Fruit fly (Drosophila melanogaster) whole organism, embryonic: ENCODE data around the gene CG7386.

Source experiments
- CG10209 ChIP-seq: fragments of 200-800 bp; sonication (Bioruptor generic); optimal IDR thresholded peaks from 3 replicates; lab custom pipeline; 2017; ENCODE audit warnings: missing biosample characterization, mild to moderate bottlenecking, missing genetic modification characterization, missing genetic modification reagents
- CG1024 ChIP-seq: fragments of 200-800 bp; sonication (Bioruptor generic); IDR thresholded peaks from 2 replicates; pipeline ENCODE4 v1.3.6; 2022; ENCODE audit warnings: missing biosample characterization, missing genetic modification characterization
- CG11695 ChIP-seq: fragments of 200-800 bp; sonication (Bioruptor generic); IDR thresholded peaks from 3 replicates; pipeline ENCODE4 v1.3.6; 2022; ENCODE audit warnings: missing biosample characterization, missing genetic modification characterization
- CG12071 ChIP-seq: fragments of 200-800 bp; sonication (Bioruptor generic); optimal IDR thresholded peaks from 3 replicates; lab custom pipeline; 2018; ENCODE audit warnings: missing biosample characterization, mild to moderate bottlenecking, missing genetic modification characterization
- CG12391 ChIP-seq: fragments of 200-800 bp; sonication (Bioruptor generic); optimal IDR thresholded peaks from 3 replicates; lab custom pipeline; 2018; ENCODE audit warnings: missing biosample characterization, mild to moderate bottlenecking, missing genetic modification characterization, moderate library complexity
- CG12769 ChIP-seq: fragments of 200-800 bp; sonication (Bioruptor generic); optimal IDR thresholded peaks from 2 replicates; lab custom pipeline; 2019; ENCODE audit warnings: missing biosample characterization, mild to moderate bottlenecking, missing genetic modification characterization, moderate library complexity
- CG13123 ChIP-seq: fragments of 200-800 bp; sonication (Bioruptor generic); optimal IDR thresholded peaks from 2 replicates; lab custom pipeline; 2016; ENCODE audit warnings: missing biosample characterization, missing genetic modification characterization
- CG14441 ChIP-seq: fragments of 200-800 bp; sonication (Bioruptor generic); IDR thresholded peaks from 2 replicates; pipeline ENCODE4 v1.3.6; 2022; ENCODE audit warnings: missing biosample characterization, missing genetic modification characterization
- CG14965 ChIP-seq: fragments of 200-800 bp; sonication (Bioruptor generic); optimal IDR thresholded peaks from 2 replicates; lab custom pipeline; 2016; ENCODE audit warnings: missing biosample characterization, missing genetic modification characterization, borderline replicate concordance
- CG16779 ChIP-seq: fragments of 200-800 bp; sonication (Bioruptor generic); IDR thresholded peaks from 2 replicates; pipeline ENCODE4 v1.3.6; 2022; ENCODE audit warnings: missing biosample characterization, missing genetic modification characterization
- CG2199 ChIP-seq: fragments of 200-800 bp; sonication (Bioruptor generic); IDR thresholded peaks from 3 replicates; pipeline ENCODE4 v1.3.6; 2022; ENCODE audit warnings: missing biosample characterization, missing genetic modification characterization
- CG2712 ChIP-seq: fragments of 200-800 bp; optimal IDR thresholded peaks from 3 replicates; lab custom pipeline; 2019; ENCODE audit warnings: missing biosample characterization, mild to moderate bottlenecking, missing genetic modification characterization, moderate library complexity
- CG2875 ChIP-seq: fragments of 200-800 bp; sonication (Bioruptor generic); optimal IDR thresholded peaks from 2 replicates; lab custom pipeline; 2017; ENCODE audit warnings: missing biosample characterization, mild to moderate bottlenecking, missing genetic modification characterization, missing genetic modification reagents
- CG31365 ChIP-seq: fragments of 200-800 bp; sonication (Bioruptor generic); optimal IDR thresholded peaks from 2 replicates; lab custom pipeline; 2018; ENCODE audit warnings: missing biosample characterization, mild to moderate bottlenecking, missing genetic modification characterization
- CG31388 ChIP-seq: fragments of 200-800 bp; sonication (Bioruptor generic); optimal IDR thresholded peaks from 2 replicates; lab custom pipeline; 2016; ENCODE audit warnings: missing biosample characterization, missing genetic modification characterization
- CG4617 ChIP-seq: fragments of 200-800 bp; sonication (Bioruptor generic); optimal IDR thresholded peaks from 3 replicates; lab custom pipeline; 2016; ENCODE audit warnings: missing biosample characterization, missing genetic modification characterization, borderline replicate concordance
- CG6654 ChIP-seq: fragments of 200-800 bp; sonication (Bioruptor generic); optimal IDR thresholded peaks from 2 replicates; lab custom pipeline; 2017; ENCODE audit warnings: missing biosample characterization, mild to moderate bottlenecking, missing genetic modification characterization
- CG6765 ChIP-seq: fragments of 200-800 bp; sonication (Bioruptor generic); optimal IDR thresholded peaks from 3 replicates; lab custom pipeline; 2017; ENCODE audit warnings: missing biosample characterization, mild to moderate bottlenecking, missing genetic modification characterization
- CG6813 ChIP-seq: fragments of 200-800 bp; sonication (Bioruptor generic); optimal IDR thresholded peaks from 2 replicates; lab custom pipeline; 2017; ENCODE audit warnings: missing biosample characterization, missing genetic modification characterization, mild to moderate bottlenecking, moderate library complexity, missing genetic modification reagents
- CG7556 ChIP-seq: fragments of 200-800 bp; sonication (Bioruptor generic); optimal IDR thresholded peaks from 2 replicates; lab custom pipeline; 2017; ENCODE audit warnings: missing biosample characterization, mild to moderate bottlenecking, missing genetic modification characterization
- CG7745 ChIP-seq: fragments of 200-800 bp; sonication (Bioruptor generic); optimal IDR thresholded peaks from 2 replicates; lab custom pipeline; 2018; ENCODE audit warnings: missing biosample characterization, mild to moderate bottlenecking, missing genetic modification characterization, moderate library complexity
- CG8388 ChIP-seq: fragments of 200-800 bp; sonication (Bioruptor generic); optimal IDR thresholded peaks from 2 replicates; lab custom pipeline; 2019; ENCODE audit warnings: missing biosample characterization, mild to moderate bottlenecking, missing genetic modification characterization, moderate library complexity
- CHES-1-like ChIP-seq: fragments of 200-800 bp; sonication (Bioruptor generic); optimal IDR thresholded peaks from 2 replicates; lab custom pipeline; 2016; ENCODE audit warnings: missing biosample characterization, missing genetic modification characterization
- Dad ChIP-seq: fragments of 200-800 bp; sonication (Bioruptor generic); optimal IDR thresholded peaks from 3 replicates; lab custom pipeline; 2016; ENCODE audit warnings: missing biosample characterization, missing genetic modification characterization
- Dip2 ChIP-seq: fragments of 200-800 bp; sonication (Bioruptor generic); IDR thresholded peaks from 2 replicates; pipeline ENCODE4 v1.3.6; 2022; ENCODE audit warnings: missing biosample characterization, missing genetic modification characterization
- Dip3 ChIP-seq: fragments of 200-800 bp; sonication (Bioruptor generic); optimal IDR thresholded peaks from 3 replicates; lab custom pipeline; 2016; ENCODE audit warnings: missing biosample characterization, missing genetic modification characterization
- Doc2 ChIP-seq: fragments of 200-800 bp; sonication (Bioruptor generic); IDR thresholded peaks from 2 replicates; pipeline ENCODE4 v1.3.6; 2022; ENCODE audit warnings: missing biosample characterization, missing genetic modification characterization
- Fer3 ChIP-seq: fragments of 200-800 bp; sonication (Bioruptor generic); optimal IDR thresholded peaks from 2 replicates; lab custom pipeline; 2018; ENCODE audit warnings: missing biosample characterization, mild to moderate bottlenecking, missing genetic modification characterization, moderate library complexity
- NfI ChIP-seq: fragments of 200-800 bp; sonication (Bioruptor generic); optimal IDR thresholded peaks from 3 replicates; lab custom pipeline; 2018; ENCODE audit warnings: missing biosample characterization, mild to moderate bottlenecking, missing genetic modification characterization, moderate library complexity
- Sox102F ChIP-seq: fragments of 200-800 bp; sonication (Bioruptor generic); optimal IDR thresholded peaks from 2 replicates; lab custom pipeline; 2018; ENCODE audit warnings: missing biosample characterization, mild to moderate bottlenecking, missing genetic modification characterization, moderate library complexity
- Sry-δ ChIP-seq: fragments of 200-800 bp; sonication (Bioruptor generic); optimal IDR thresholded peaks from 2 replicates; lab custom pipeline; 2016; ENCODE audit warnings: missing biosample characterization, missing genetic modification characterization
- Vsx1 ChIP-seq: fragments of 200-800 bp; sonication (Bioruptor generic); optimal IDR thresholded peaks from 2 replicates; lab custom pipeline; 2017; ENCODE audit warnings: missing biosample characterization, mild to moderate bottlenecking, missing genetic modification characterization, missing genetic modification reagents
- bab2 ChIP-seq: fragments of 200-800 bp; sonication (Bioruptor generic); optimal IDR thresholded peaks from 2 replicates; lab custom pipeline; 2016; ENCODE audit warnings: missing biosample characterization, missing genetic modification characterization
- br ChIP-seq: fragments of >200 bp; optimal IDR thresholded peaks from 2 replicates; lab custom pipeline; 2017
- chn ChIP-seq: fragments of 200-800 bp; sonication (Bioruptor generic); optimal IDR thresholded peaks from 2 replicates; lab custom pipeline; 2016; ENCODE audit warnings: missing biosample characterization, missing genetic modification characterization
- crp ChIP-seq, 2 experiments: fragments of 200-800 bp; sonication (Bioruptor generic); optimal IDR thresholded peaks; 2 replicates in 1 of 2; 3 replicates in 1 of 2; lab custom pipeline; 2017; ENCODE audit warnings: missing biosample characterization in 2 of 2, missing genetic modification characterization in 2 of 2, mild to moderate bottlenecking in 1 of 2, moderate library complexity in 1 of 2
- disco-r ChIP-seq: fragments of 200-800 bp; sonication (Bioruptor generic); optimal IDR thresholded peaks from 2 replicates; lab custom pipeline; 2016; ENCODE audit warnings: missing biosample characterization, missing genetic modification characterization
- gsb ChIP-seq: fragments of 200-800 bp; sonication (Bioruptor generic); IDR thresholded peaks from 2 replicates; pipeline ENCODE4 v1.3.6; 2022; ENCODE audit warnings: missing biosample characterization, missing genetic modification characterization
- gt ChIP-seq: fragments of 200-800 bp; sonication (Bioruptor generic); IDR thresholded peaks from 2 replicates; pipeline ENCODE4 v1.3.6; 2022; ENCODE audit warnings: missing biosample characterization, missing genetic modification characterization
- kay ChIP-seq: fragments of 200-800 bp; sonication (Bioruptor generic); optimal IDR thresholded peaks from 2 replicates; lab custom pipeline; 2016; ENCODE audit warnings: missing biosample characterization, missing genetic modification characterization
- pzg ChIP-seq: fragments of 200-800 bp; sonication (Bioruptor generic); optimal IDR thresholded peaks from 3 replicates; lab custom pipeline; 2018; ENCODE audit warnings: missing biosample characterization, mild to moderate bottlenecking, missing genetic modification characterization, moderate library complexity
- ranshi ChIP-seq: fragments of 200-800 bp; sonication (Bioruptor generic); IDR thresholded peaks from 2 replicates; pipeline ENCODE4 v1.3.6; 2022; ENCODE audit warnings: missing biosample characterization, missing genetic modification characterization
- rib ChIP-seq: fragments of 200-800 bp; sonication (Bioruptor generic); IDR thresholded peaks from 2 replicates; pipeline ENCODE4 v1.3.6; 2022; ENCODE audit warnings: missing biosample characterization, missing genetic modification characterization
- sd ChIP-seq: fragments of 200-800 bp; sonication (Bioruptor generic); optimal IDR thresholded peaks from 3 replicates; lab custom pipeline; 2018; ENCODE audit warnings: missing biosample characterization, mild to moderate bottlenecking, missing genetic modification characterization, moderate library complexity
- shn ChIP-seq: fragments of 200-800 bp; sonication (Bioruptor generic); optimal IDR thresholded peaks from 3 replicates; lab custom pipeline; 2016; ENCODE audit warnings: missing biosample characterization, missing genetic modification characterization
- sima ChIP-seq: fragments of 200-800 bp; sonication (Bioruptor generic); optimal IDR thresholded peaks from 2 replicates; lab custom pipeline; 2016; ENCODE audit warnings: missing biosample characterization, missing genetic modification characterization
- sqz ChIP-seq: fragments of 200-800 bp; sonication (Bioruptor generic); optimal IDR thresholded peaks from 3 replicates; lab custom pipeline; 2018; ENCODE audit warnings: missing biosample characterization, mild to moderate bottlenecking, missing genetic modification characterization
- stc ChIP-seq: fragments of 200-800 bp; sonication (Bioruptor generic); IDR thresholded peaks from 2 replicates; pipeline ENCODE4 v1.3.6; 2022; ENCODE audit warnings: missing biosample characterization, missing genetic modification characterization
- sug ChIP-seq: fragments of 200-800 bp; optimal IDR thresholded peaks from 2 replicates; lab custom pipeline; 2019; ENCODE audit warnings: missing biosample characterization, mild to moderate bottlenecking, missing genetic modification characterization, moderate library complexity
- tap ChIP-seq: fragments of 200-800 bp; optimal IDR thresholded peaks from 3 replicates; lab custom pipeline; 2019; ENCODE audit warnings: missing biosample characterization, mild to moderate bottlenecking, missing genetic modification characterization, moderate library complexity
- unc-4 ChIP-seq: fragments of 200-800 bp; sonication (Bioruptor generic); IDR thresholded peaks from 2 replicates; pipeline ENCODE4 v1.3.6; 2022; ENCODE audit warnings: missing biosample characterization, missing genetic modification characterization; ENCODE audit not compliant: partially characterized antibody

The CG7386 gene

dm6 chr3L:6181776-6182175, 7.8 kb upstream of the CG7386 start, which contains the start of gene CG10274 (continued):
- peak; percentile 67 for TF ChIP-seq bab2 (GFP tag; lab: Kevin White, UChicago)
- peak; percentile 49 for TF ChIP-seq Dad
- TF ChIP-seq CG7745: no peak
- peak; percentile 18 for TF ChIP-seq CG6654
- TF ChIP-seq Sox102F (GFP tag; lab: Kevin White, UChicago): no peak
- TF ChIP-seq crp (GFP tag; optimal IDR thresholded peaks at IDR 0.05; lab: Kevin White, UChicago): peak in 1 of 2 experiments; percentile 16
- TF ChIP-seq br: no peak
- TF ChIP-seq CG10209 (GFP tag; lab: Kevin White, UChicago): peak; percentile 76
- TF ChIP-seq CG12071 (GFP tag; lab: Kevin White, UChicago): no peak
- peak; percentile 73 for TF ChIP-seq Fer3
- no peak; the same call in 1 of the 2 replicates for TF ChIP-seq gsb (GFP tag; lab: Robert Waterston, UW)
- no peak for TF ChIP-seq CG31365 (tag; lab: Kevin White, UChicago)
- peak; percentile 84 for TF ChIP-seq sug (tag; lab: Kevin White, UChicago)
- TF ChIP-seq CG14965 (GFP tag; lab: Kevin White, UChicago): no peak
- peak; percentile 36 for TF ChIP-seq CG13123
- no peak for TF ChIP-seq CG31388
- TF ChIP-seq sd (tag; lab: Kevin White, UChicago): peak; percentile 98
- 0 out of 2 replicates have a peak, but pooled peaks have one; percentile 31 for TF ChIP-seq rib (GFP tag; lab: Robert Waterston, UW)
- peak; percentile 78 for TF ChIP-seq Dip3
- TF ChIP-seq kay: peak; percentile 67
- no peak for TF ChIP-seq CG16779
- peak; percentile 44 for TF ChIP-seq Sry-δ (GFP tag; lab: Kevin White, UChicago)
- no peak for TF ChIP-seq Dip2 (GFP tag; lab: Robert Waterston, UW)
- TF ChIP-seq CG8388 (GFP tag; lab: Kevin White, UChicago): peak; percentile 50
- TF ChIP-seq NfI (GFP tag; lab: Kevin White, UChicago): peak; percentile 81
- TF ChIP-seq pzg (GFP tag; lab: Kevin White, UChicago): peak; percentile 65
- TF ChIP-seq CHES-1-like (GFP tag; lab: Kevin White, UChicago): peak; percentile 79
- no peak for TF ChIP-seq sima (GFP tag; lab: Kevin White, UChicago)
- TF ChIP-seq sqz (GFP tag; lab: Kevin White, UChicago): no peak
- TF ChIP-seq CG2712 (tag; lab: Kevin White, UChicago): peak; percentile 83
- TF ChIP-seq CG2875 (GFP tag; lab: Kevin White, UChicago): no peak
- no peak for TF ChIP-seq gt (GFP tag; lab: Robert Waterston, UW)
- TF ChIP-seq CG14441 (GFP tag; lab: Robert Waterston, UW): peak; percentile 61
- no peak for TF ChIP-seq CG11695
- TF ChIP-seq CG12769: no peak
- TF ChIP-seq CG2199 (GFP tag; lab: Robert Waterston, UW): no peak
- TF ChIP-seq CG7556 (GFP tag; lab: Kevin White, UChicago): peak; percentile 57
- peak; percentile 89 for TF ChIP-seq CG12391 (tag; lab: Kevin White, UChicago)
- peak; percentile 72 for TF ChIP-seq chn (GFP tag; lab: Kevin White, UChicago)
- no peak for TF ChIP-seq tap (tag; lab: Kevin White, UChicago)
- TF ChIP-seq stc (GFP tag; lab: Robert Waterston, UW): no peak
- peak; percentile 70 for TF ChIP-seq shn (GFP tag; lab: Kevin White, UChicago)
- peak; percentile 84 for TF ChIP-seq CG4617 (GFP tag; lab: Kevin White, UChicago)
- no peak for TF ChIP-seq Doc2 (GFP tag; lab: Robert Waterston, UW)
- no peak for TF ChIP-seq Vsx1
- no peak for TF ChIP-seq unc-4
- peak; percentile 43 for TF ChIP-seq CG6765 (GFP tag; lab: Kevin White, UChicago)
- TF ChIP-seq ranshi: peak; percentile 61; the same call in 1 of the 2 replicates
- TF ChIP-seq CG1024 (GFP tag; lab: Robert Waterston, UW): 0 out of 2 replicates have a peak, but pooled peaks have one; percentile 26
- TF ChIP-seq CG6813 (GFP tag; lab: Kevin White, UChicago): no peak
- no peak for TF ChIP-seq disco-r (GFP tag; lab: Kevin White, UChicago)
